Worm (Caenorhabditis elegans): ENCODE measurements around the gene ceh-54.

- TF ChIP-seq ceh-8 (GFP tag; optimal IDR thresholded peaks at IDR 0.05): no peak
- no peak for TF ChIP-seq mep-1 (tag; optimal IDR thresholded peaks at IDR 0.05)
These were observed 24.8 kb downstream of the ceh-54 start, which contains the start of gene T25B2.2 for ce11 chrX:6169252-6169651.

Measured in whole organism, L1 larva.